Fruit fly (Drosophila melanogaster): Measurements from ENCODE around the gene Tsp26A.

The Tsp26A gene

dm6 chr2L:5980862-5981432, 19.1 kb upstream of the Tsp26A start, which contains the start of gene chic (continued):
- TF ChIP-seq sob (GFP tag; IDR thresholded peaks at IDR 0.05): no peak
- no peak for TF ChIP-seq Xbp1 (GFP tag; optimal IDR thresholded peaks at IDR 0.05)
- peak; percentile 16 for TF ChIP-seq CG2116 (GFP tag; optimal IDR thresholded peaks at IDR 0.05)
- peak; percentile 0 for TF ChIP-seq fu2 (GFP tag; optimal IDR thresholded peaks at IDR 0.05)
- no peak for TF ChIP-seq zen (tag; optimal IDR thresholded peaks at IDR 0.05)
- TF ChIP-seq CrebB (tag; optimal IDR thresholded peaks at IDR 0.05): peak; percentile 52
- TF ChIP-seq Taf1 (GFP tag; IDR thresholded peaks at IDR 0.05): no peak
- TF ChIP-seq CG15479 (GFP tag; optimal IDR thresholded peaks at IDR 0.05): no peak
- TF ChIP-seq Ets97D (GFP tag; optimal IDR thresholded peaks at IDR 0.05): peak; percentile 23
- TF ChIP-seq sens (GFP tag): peak; percentile 64
- peak; percentile 10 for TF ChIP-seq en (GFP tag; optimal IDR thresholded peaks at IDR 0.05)
- no peak for TF ChIP-seq tio (GFP tag; optimal IDR thresholded peaks at IDR 0.05)
- no peak for TF ChIP-seq Sin3A (optimal IDR thresholded peaks at IDR 0.05)
- no peak for TF ChIP-seq Trl (optimal IDR thresholded peaks at IDR 0.05)
- TF ChIP-seq Trl (GFP tag; optimal IDR thresholded peaks at IDR 0.05): peak; percentile 31
- TF ChIP-seq bigmax (GFP tag; optimal IDR thresholded peaks at IDR 0.05): no peak
- no peak for TF ChIP-seq CG5180 (GFP tag; optimal IDR thresholded peaks at IDR 0.05)
- TF ChIP-seq lab (GFP tag; optimal IDR thresholded peaks at IDR 0.05): peak; percentile 23
- peak; percentile 45 for TF ChIP-seq CG4617 (GFP tag; optimal IDR thresholded peaks at IDR 0.05; ENCODE audit: borderline replicate concordance)
- peak in 1 of 3 experiments; percentile 93 for TF ChIP-seq Stat92E (GFP tag; optimal IDR thresholded peaks at IDR 0.05)
- no peak for TF ChIP-seq pros (GFP tag; optimal IDR thresholded peaks at IDR 0.05)
- TF ChIP-seq CG15601 (tag; optimal IDR thresholded peaks at IDR 0.05): no peak
- TF ChIP-seq CG17186 (GFP tag; optimal IDR thresholded peaks at IDR 0.05): no peak
- peak; percentile 80 for TF ChIP-seq CG12155 (GFP tag; optimal IDR thresholded peaks at IDR 0.05)
- no peak for TF ChIP-seq HLH3B (GFP tag; IDR thresholded peaks at IDR 0.05)
- no peak for TF ChIP-seq CG17361 (GFP tag; IDR thresholded peaks at IDR 0.05)
- TF ChIP-seq pzg (GFP tag; optimal IDR thresholded peaks at IDR 0.05): peak; percentile 85
- no peak for TF ChIP-seq CG17568 (GFP tag; optimal IDR thresholded peaks at IDR 0.05)
- TF ChIP-seq zfh1 (GFP tag; IDR thresholded peaks at IDR 0.05): no peak
- TF ChIP-seq CG7556 (GFP tag; optimal IDR thresholded peaks at IDR 0.05): no peak
- peak; percentile 73 for TF ChIP-seq CG1603 (tag; optimal IDR thresholded peaks at IDR 0.05)
- 0 out of 2 replicates have a peak, but pooled peaks have one; percentile 10 for TF ChIP-seq CG6272 (GFP tag; IDR thresholded peaks at IDR 0.05)
- TF ChIP-seq Atf3 (GFP tag; optimal IDR thresholded peaks at IDR 0.05): no peak
- no peak for TF ChIP-seq Tbp (GFP tag; optimal IDR thresholded peaks at IDR 0.05)
- peak; percentile 22 for TF ChIP-seq scrt (GFP tag; optimal IDR thresholded peaks at IDR 0.05)
- TF ChIP-seq peb (GFP tag; IDR thresholded peaks at IDR 0.05): no peak
- TF ChIP-seq Asciz (GFP tag; optimal IDR thresholded peaks at IDR 0.05): peak; percentile 13
- no peak for TF ChIP-seq sisA (GFP tag; IDR thresholded peaks at IDR 0.05)
- TF ChIP-seq ab (GFP tag; optimal IDR thresholded peaks at IDR 0.05): no peak
- peak; percentile 66 for TF ChIP-seq CG9797 (GFP tag; optimal IDR thresholded peaks at IDR 0.05)
- no peak for TF ChIP-seq NK7.1 (GFP tag; optimal IDR thresholded peaks at IDR 0.05)
- TF ChIP-seq Ada2b (GFP tag; IDR thresholded peaks at IDR 0.05): no peak
- no peak for TF ChIP-seq twi (tag; optimal IDR thresholded peaks at IDR 0.05)
- TF ChIP-seq ac (GFP tag; optimal IDR thresholded peaks at IDR 0.05): no peak
- peak; percentile 17 for TF ChIP-seq lilli (GFP tag; optimal IDR thresholded peaks at IDR 0.05)
- TF ChIP-seq ash1 (GFP tag; optimal IDR thresholded peaks at IDR 0.05): no peak
- no peak for TF ChIP-seq Fer2 (tag; optimal IDR thresholded peaks at IDR 0.05)
- no peak for TF ChIP-seq CG31365 (tag; optimal IDR thresholded peaks at IDR 0.05)
- peak; percentile 29 for TF ChIP-seq pfk (GFP tag; optimal IDR thresholded peaks at IDR 0.05)
- no peak for TF ChIP-seq CG31388 (GFP tag; optimal IDR thresholded peaks at IDR 0.05)
- TF ChIP-seq zfh2 (GFP tag; optimal IDR thresholded peaks at IDR 0.05): peak; percentile 36
